Worm (Caenorhabditis elegans) whole organism, L3 larva: Measurements from ENCODE around the gene Y39G8B.5.

Source experiments
- ama-1 ChIP-seq: fragments of 150-350 bp; optimal IDR thresholded peaks from 2 replicates; lab custom pipeline; 2018
- ceh-28 ChIP-seq: fragments of 150-350 bp; optimal IDR thresholded peaks from 2 replicates; lab custom pipeline; 2014; ENCODE audit warnings: missing biosample characterization, missing genetic modification reagents, missing genetic modification characterization
- egl-27 ChIP-seq: sonication (generic microtip); optimal IDR thresholded peaks from 4 replicates; lab custom pipeline; 2017; ENCODE audit warnings: missing biosample characterization, missing genetic modification reagents, missing genetic modification characterization
- elt-3 ChIP-seq, 3 experiments: fragments of 150-350 bp in 1 of 3; sonication (generic microtip) in 2 of 3; optimal IDR thresholded peaks; 2 replicates in 2 of 3; 4 replicates in 1 of 3; lab custom pipeline; 2014 to 2017; ENCODE audit warnings: missing biosample characterization in 3 of 3, missing genetic modification characterization in 3 of 3
- lin-39 ChIP-seq: fragments of 150-350 bp; optimal IDR thresholded peaks from 2 replicates; lab custom pipeline; 2018; ENCODE audit warnings: missing biosample characterization, missing genetic modification reagents, missing genetic modification characterization
- mdl-1 ChIP-seq: fragments of 150-350 bp; optimal IDR thresholded peaks from 2 replicates; lab custom pipeline; 2014; ENCODE audit warnings: missing biosample characterization, missing genetic modification characterization
- nfya-1 ChIP-seq: sonication (generic microtip); optimal IDR thresholded peaks from 2 replicates; lab custom pipeline; 2017; ENCODE audit warnings: missing genetic modification characterization, mild to moderate bottlenecking, missing compliant biosample characterization, antibody characterized with exemption, moderate library complexity; ENCODE audit not compliant: insufficient read depth
- nhr-25 ChIP-seq: sonication (generic microtip); optimal IDR thresholded peaks from 2 replicates; lab custom pipeline; 2017; ENCODE audit warnings: missing biosample characterization, missing genetic modification characterization
- pha-4 ChIP-seq: fragments of 150-350 bp; optimal IDR thresholded peaks from 2 replicates; lab custom pipeline; 2014; ENCODE audit warnings: missing biosample characterization, missing genetic modification reagents, missing genetic modification characterization
- pqm-1 ChIP-seq: fragments of 150-350 bp; optimal IDR thresholded peaks from 2 replicates; lab custom pipeline; 2017; ENCODE audit warnings: missing biosample characterization, missing genetic modification characterization, inconsistent platforms
- snpc-4 ChIP-seq: fragments of 150-350 bp; optimal IDR thresholded peaks from 2 replicates; lab custom pipeline; 2014; ENCODE audit warnings: missing biosample characterization, missing genetic modification characterization
- ztf-11 ChIP-seq: fragments of 150-350 bp; optimal IDR thresholded peaks from 2 replicates; lab custom pipeline; 2014; ENCODE audit warnings: missing biosample characterization, missing genetic modification characterization

DNA sequence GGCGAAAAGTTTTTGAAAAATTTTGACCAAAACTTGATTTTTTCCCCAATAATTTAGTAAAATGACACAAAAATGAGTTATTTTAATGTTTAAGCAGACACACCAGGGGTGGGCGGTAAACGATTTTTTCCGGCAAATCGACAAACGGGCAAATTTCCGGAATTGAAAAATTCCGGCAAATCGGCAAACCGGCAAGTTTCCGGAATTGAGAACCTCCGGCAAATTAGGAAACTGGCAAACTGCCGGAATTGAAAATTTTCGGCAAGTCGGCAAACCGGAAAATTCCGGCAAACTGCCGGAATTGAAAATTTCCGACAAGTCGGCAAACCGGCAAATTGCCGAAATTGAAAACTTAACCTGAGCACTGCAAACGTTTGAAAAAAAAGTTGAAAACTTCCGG lies 41.1 kb upstream of the Y39G8B.5 start:
- no peak for TF ChIP-seq ztf-11 (tag; lab: Kevin White, UChicago)
- TF ChIP-seq nhr-25: no peak
- TF ChIP-seq ceh-28: no peak
- no peak for TF ChIP-seq pha-4 (tag; lab: Kevin White, UChicago)
- TF ChIP-seq ama-1 (lab: Kevin White, UChicago): no peak
- no peak for TF ChIP-seq snpc-4 (tag; lab: Kevin White, UChicago)
- no peak for TF ChIP-seq pqm-1 (tag; lab: Kevin White, UChicago)
- TF ChIP-seq egl-27 (tag; lab: Kevin White, UChicago): no peak
- no peak for TF ChIP-seq nfya-1 (tag; lab: Kevin White, UChicago)
- TF ChIP-seq lin-39 (tag; lab: Kevin White, UChicago): no peak
- TF ChIP-seq mdl-1: no peak
- no peak for TF ChIP-seq elt-3 (tag; optimal IDR thresholded peaks at IDR 0.05; lab: Kevin White, UChicago)
